Worm (Caenorhabditis elegans): Measurements from ENCODE around the gene frpr-6.

Gene frpr-6

ce11 chrV:9097213-9097612 is 3.7 kb downstream of the frpr-6 start:
- peak; percentile 14 for TF ChIP-seq tlf-1 (GFP tag; optimal IDR thresholded peaks at IDR 0.05)
- TF ChIP-seq sdz-38 (tag; optimal IDR thresholded peaks at IDR 0.05) = no peak
- 0 out of 2 replicates have a peak, but pooled peaks have one; percentile 27 for TF ChIP-seq ekl-4 (GFP tag; IDR thresholded peaks at IDR 0.05)
- no peak for TF ChIP-seq madf-8 (GFP tag; conservative IDR thresholded peaks at IDR 0.05)
- 0 out of 2 replicates have a peak, but pooled peaks have one; percentile 11 for TF ChIP-seq C06A6.2 (GFP tag; conservative IDR thresholded peaks at IDR 0.05)
- 0 out of 2 replicates have a peak, but pooled peaks have one; percentile 35 for TF ChIP-seq Y79H2A.3 (GFP tag; conservative IDR thresholded peaks at IDR 0.05)
- peak; percentile 28; the same call in 1 of the 2 replicates for TF ChIP-seq nfyb-1 (GFP tag; IDR thresholded peaks at IDR 0.05)
- TF ChIP-seq Y95B8A.8 (GFP tag; IDR thresholded peaks at IDR 0.05) = no peak
- peak; percentile 27; the same call in 1 of the 2 replicates for TF ChIP-seq B0336.3 (GFP tag; IDR thresholded peaks at IDR 0.05)
- TF ChIP-seq rpc-1 (optimal IDR thresholded peaks at IDR 0.05) = no peak
- no peak for TF ChIP-seq rpc-1 (tag; optimal IDR thresholded peaks at IDR 0.05)
- peak; percentile 20; the same call in 1 of the 2 replicates for TF ChIP-seq hsf-1 (GFP tag; IDR thresholded peaks at IDR 0.05)
- no peak for TF ChIP-seq lsl-1 (GFP tag; optimal IDR thresholded peaks at IDR 0.05)
- peak; percentile 38; the same call in 1 of the 2 replicates for TF ChIP-seq Y53G8AR.9 (GFP tag; conservative IDR thresholded peaks at IDR 0.05)
- TF ChIP-seq cebp-1 (GFP tag; IDR thresholded peaks at IDR 0.05) = no peak
- peak; percentile 57 for TF ChIP-seq cebp-1 (tag; optimal IDR thresholded peaks at IDR 0.05)
- TF ChIP-seq pha-4 (tag; optimal IDR thresholded peaks at IDR 0.05) = peak; percentile 63
- TF ChIP-seq dox-1 (GFP tag; IDR thresholded peaks at IDR 0.05) = no peak
- peak; percentile 38 for TF ChIP-seq ama-1 (optimal IDR thresholded peaks at IDR 0.05)
- no peak for TF ChIP-seq ama-1 (GFP tag; optimal IDR thresholded peaks at IDR 0.05)
- no peak for TF ChIP-seq lin-54 (GFP tag; optimal IDR thresholded peaks at IDR 0.05)
- TF ChIP-seq tbp1 (GFP tag; optimal IDR thresholded peaks at IDR 0.05) = peak; percentile 12
- no peak for TF ChIP-seq Y67H2A.10 (GFP tag; conservative IDR thresholded peaks at IDR 0.05)

- TF ChIP-seq hlh-12 (tag; optimal IDR thresholded peaks at IDR 0.05) = no peak
- no peak for TF ChIP-seq snpc-3.4 (tag; optimal IDR thresholded peaks at IDR 0.05)
- no peak for TF ChIP-seq hsf-1 (GFP tag; IDR thresholded peaks at IDR 0.05)
- no peak for TF ChIP-seq hrde-1 (tag; optimal IDR thresholded peaks at IDR 0.05; ENCODE audit: borderline replicate concordance)
- no peak for TF ChIP-seq ztf-26 (tag; optimal IDR thresholded peaks at IDR 0.05)
- no peak for TF ChIP-seq chd-7 (tag; optimal IDR thresholded peaks at IDR 0.05)
- TF ChIP-seq xnd-1 (tag; optimal IDR thresholded peaks at IDR 0.05) = no peak
- no peak for TF ChIP-seq dpff-1 (tag; optimal IDR thresholded peaks at IDR 0.05)
- TF ChIP-seq attf-5 (GFP tag; optimal IDR thresholded peaks at IDR 0.05) = no peak
- TF ChIP-seq lin-54 (GFP tag; optimal IDR thresholded peaks at IDR 0.05) = no peak
- no peak for TF ChIP-seq ets-4 (GFP tag; optimal IDR thresholded peaks at IDR 0.05)
- 0 out of 2 replicates have a peak, but pooled peaks have one; percentile 10 for TF ChIP-seq Y53G8AR.9 (GFP tag; conservative IDR thresholded peaks at IDR 0.05)
- TF ChIP-seq ama-1 (optimal IDR thresholded peaks at IDR 0.05) = peak; percentile 61
- no peak for TF ChIP-seq ama-1 (GFP tag; optimal IDR thresholded peaks at IDR 0.05)
- TF ChIP-seq attf-6 (GFP tag; IDR thresholded peaks at IDR 0.05) = no peak
- no peak for TF ChIP-seq ZK185.1 (tag; optimal IDR thresholded peaks at IDR 0.05; ENCODE audit: poor library complexity, severe bottlenecking)
- TF ChIP-seq nfyb-1 (GFP tag; IDR thresholded peaks at IDR 0.05) = peak; percentile 23; the same call in 1 of the 2 replicates
- 0 out of 2 replicates have a peak, but pooled peaks have one; percentile 38 for TF ChIP-seq madf-3 (GFP tag; IDR thresholded peaks at IDR 0.05)
- no peak for TF ChIP-seq lin-40 (tag; optimal IDR thresholded peaks at IDR 0.05)
- TF ChIP-seq akir-1 (GFP tag; optimal IDR thresholded peaks at IDR 0.05) = no peak
- no peak for TF ChIP-seq ekl-4 (GFP tag; IDR thresholded peaks at IDR 0.05)
- TF ChIP-seq tlf-1 (GFP tag; optimal IDR thresholded peaks at IDR 0.05) = no peak
- no peak for TF ChIP-seq F37B4.10 (GFP tag; IDR thresholded peaks at IDR 0.05)
- no peak for TF ChIP-seq fkh-3 (tag; optimal IDR thresholded peaks at IDR 0.05)
- no peak for TF ChIP-seq F55B11.4 (tag; optimal IDR thresholded peaks at IDR 0.05; ENCODE audit: borderline replicate concordance, insufficient read depth)
- no peak for TF ChIP-seq Y67H2A.10 (GFP tag; conservative IDR thresholded peaks at IDR 0.05)
- TF ChIP-seq B0336.3 (GFP tag; IDR thresholded peaks at IDR 0.05) = peak; percentile 12; the same call in 1 of the 2 replicates
- no peak for TF ChIP-seq F57A8.1 (GFP tag; optimal IDR thresholded peaks at IDR 0.05)
These were observed 4.3 kb downstream of the frpr-6 start for ce11 chrV:9096674-9097073.
